Worm (Caenorhabditis elegans) whole organism, mixed stage, embryonic: Measurements from ENCODE around the gene ZK1248.17.
"Not testable (repeated sequence)": the region's sequence is repeated elsewhere in the genome, so short reads cannot be mapped to it uniquely, and the experiment has no call there.

Source experiments
- M03D4.4 ChIP-seq: sonication (generic microtip); optimal IDR thresholded peaks from 2 replicates; lab custom pipeline; 2017; ENCODE audit warnings: mild to moderate bottlenecking, missing genetic modification characterization, missing compliant biosample characterization
- bed-3 ChIP-seq: fragments of 200-800 bp; sonication (Bioruptor generic); optimal IDR thresholded peaks from 3 replicates; lab custom pipeline; 2018; ENCODE audit warnings: mild to moderate bottlenecking, missing genetic modification characterization, moderate library complexity, missing compliant biosample characterization
- blmp-1 ChIP-seq: fragments of 150-350 bp; optimal IDR thresholded peaks from 2 replicates; lab custom pipeline; 2014; ENCODE audit warnings: missing biosample characterization, missing genetic modification characterization
- ceh-39 ChIP-seq: fragments of 150-350 bp; optimal IDR thresholded peaks from 2 replicates; lab custom pipeline; 2014; ENCODE audit warnings: missing biosample characterization, missing genetic modification characterization
- ceh-43 ChIP-seq: fragments of 200-800 bp; sonication (Bioruptor generic); optimal IDR thresholded peaks from 2 replicates; lab custom pipeline; 2018; ENCODE audit warnings: mild to moderate bottlenecking, missing genetic modification characterization, moderate library complexity, missing compliant biosample characterization
- ceh-83 ChIP-seq: fragments of 200-800 bp; sonication (Bioruptor generic); optimal IDR thresholded peaks from 2 replicates; lab custom pipeline; 2018; ENCODE audit warnings: mild to moderate bottlenecking, missing genetic modification characterization, missing compliant biosample characterization
- drap-1 ChIP-seq: fragments of 200-800 bp; sonication (Bioruptor generic); optimal IDR thresholded peaks from 3 replicates; lab custom pipeline; 2018; ENCODE audit warnings: mild to moderate bottlenecking, missing genetic modification characterization, missing compliant biosample characterization
- elt-1 ChIP-seq: sonication (generic microtip); optimal IDR thresholded peaks from 2 replicates; lab custom pipeline; 2017; ENCODE audit warnings: missing genetic modification characterization, mild to moderate bottlenecking, missing compliant biosample characterization, antibody characterized with exemption, moderate library complexity, borderline replicate concordance; ENCODE audit not compliant: insufficient read depth
- elt-3 ChIP-seq: fragments of 150-350 bp; optimal IDR thresholded peaks from 2 replicates; lab custom pipeline; 2014; ENCODE audit warnings: missing biosample characterization, missing genetic modification characterization
- flh-1 ChIP-seq: fragments of 200-800 bp; sonication (Bioruptor generic); optimal IDR thresholded peaks from 2 replicates; lab custom pipeline; 2018; ENCODE audit warnings: mild to moderate bottlenecking, missing genetic modification characterization, moderate library complexity, missing compliant biosample characterization
- ham-2 ChIP-seq: fragments of 200-800 bp; sonication (Bioruptor generic); optimal IDR thresholded peaks from 2 replicates; lab custom pipeline; 2018; ENCODE audit warnings: mild to moderate bottlenecking, missing genetic modification characterization, missing compliant biosample characterization
- lin-13 ChIP-seq: fragments of 150-350 bp; optimal IDR thresholded peaks from 2 replicates; lab custom pipeline; 2014; ENCODE audit warnings: missing biosample characterization, missing genetic modification characterization
- mab-5 ChIP-seq: fragments of 150-350 bp; optimal IDR thresholded peaks from 2 replicates; lab custom pipeline; 2014; ENCODE audit warnings: missing biosample characterization, missing genetic modification characterization
- mep-1 ChIP-seq: fragments of 150-350 bp; optimal IDR thresholded peaks from 2 replicates; lab custom pipeline; 2017; ENCODE audit warnings: missing biosample characterization, missing genetic modification reagents, missing genetic modification characterization, inconsistent platforms
- mls-2 ChIP-seq: sonication (generic microtip); optimal IDR thresholded peaks from 2 replicates; lab custom pipeline; 2016; ENCODE audit warnings: mild to moderate bottlenecking, missing genetic modification characterization, moderate library complexity, missing compliant biosample characterization
- nhr-12 ChIP-seq: fragments of 150-350 bp; optimal IDR thresholded peaks from 2 replicates; lab custom pipeline; 2014; ENCODE audit warnings: missing biosample characterization, missing genetic modification characterization
- nhr-2 ChIP-seq: fragments of 150-350 bp; optimal IDR thresholded peaks from 2 replicates; lab custom pipeline; 2014; ENCODE audit warnings: missing biosample characterization, missing genetic modification characterization
- nhr-237 ChIP-seq: fragments of 150-350 bp; optimal IDR thresholded peaks from 2 replicates; lab custom pipeline; 2014; ENCODE audit warnings: missing biosample characterization, missing genetic modification characterization
- nhr-28 ChIP-seq: fragments of 150-350 bp; optimal IDR thresholded peaks from 2 replicates; lab custom pipeline; 2014; ENCODE audit warnings: missing biosample characterization, missing genetic modification characterization
- nhr-76 ChIP-seq: sonication (generic microtip); optimal IDR thresholded peaks from 2 replicates; lab custom pipeline; 2017; ENCODE audit warnings: missing biosample characterization, missing genetic modification characterization
- sem-2 ChIP-seq: fragments of 200-800 bp; sonication (Bioruptor generic); optimal IDR thresholded peaks from 2 replicates; lab custom pipeline; 2018; ENCODE audit warnings: mild to moderate bottlenecking, missing genetic modification characterization, missing compliant biosample characterization
- snpc-4 ChIP-seq: fragments of 150-350 bp; optimal IDR thresholded peaks from 2 replicates; lab custom pipeline; 2014; ENCODE audit warnings: missing biosample characterization, missing genetic modification characterization
- sptf-1 ChIP-seq: sonication (generic microtip); optimal IDR thresholded peaks from 2 replicates; lab custom pipeline; 2017; ENCODE audit warnings: mild to moderate bottlenecking, missing genetic modification characterization, moderate library complexity, missing compliant biosample characterization
- unc-120 ChIP-seq: sonication (generic microtip); optimal IDR thresholded peaks from 2 replicates; lab custom pipeline; 2017; ENCODE audit warnings: missing genetic modification characterization, missing compliant biosample characterization; ENCODE audit not compliant: poor library complexity, severe bottlenecking
- unc-39 ChIP-seq: fragments of 150-350 bp; optimal IDR thresholded peaks from 2 replicates; lab custom pipeline; 2014; ENCODE audit warnings: missing biosample characterization, missing genetic modification characterization
- unc-62 ChIP-seq: fragments of 150-350 bp; optimal IDR thresholded peaks from 2 replicates; lab custom pipeline; 2014; ENCODE audit warnings: missing biosample characterization, missing genetic modification reagents, missing genetic modification characterization
- zip-8 ChIP-seq: fragments of 150-350 bp; optimal IDR thresholded peaks from 2 replicates; lab custom pipeline; 2014; ENCODE audit warnings: missing biosample characterization, missing genetic modification characterization

The ZK1248.17 gene

ce11 chrII:5818298-5818697 lies 27.0 kb downstream of the ZK1248.17 start, which contains the start of gene ZK1248.4:
Gene ZK1248.4, plus strand, starts transcription at chrII:5818598.
- TF ChIP-seq unc-39 (tag; lab: Kevin White, UChicago), result no peak
- no peak for TF ChIP-seq mep-1
- TF ChIP-seq mls-2 (tag; lab: Kevin White, UChicago), result no peak
- no peak for TF ChIP-seq ham-2
- TF ChIP-seq ceh-43 (GFP tag; lab: Kevin White, UChicago), result no peak
- no peak for TF ChIP-seq blmp-1 (tag; lab: Kevin White, UChicago)
- TF ChIP-seq ceh-39 (tag; lab: Kevin White, UChicago), result no peak
- TF ChIP-seq M03D4.4 (tag; lab: Kevin White, UChicago), result no peak
- no peak for TF ChIP-seq flh-1 (GFP tag; lab: Kevin White, UChicago)
- no peak for TF ChIP-seq snpc-4 (tag; lab: Kevin White, UChicago)
- TF ChIP-seq lin-13 (tag; lab: Kevin White, UChicago), result no peak
- no peak for TF ChIP-seq elt-3
- TF ChIP-seq mab-5 (tag; lab: Kevin White, UChicago), result no peak
- TF ChIP-seq elt-1 (tag; lab: Kevin White, UChicago), result no peak

ce11 chrII:5816346-5816745 lies 29.0 kb downstream of the ZK1248.17 start, which contains the start of gene ZK1248.20:
Gene ZK1248.20, plus strand, starts transcription at chrII:5816646.
- TF ChIP-seq flh-1 (GFP tag; lab: Kevin White, UChicago), result no peak

- not testable (repeated sequence) for TF ChIP-seq elt-3; ceh-39 (tag; lab: Kevin White, UChicago); ceh-43 (GFP tag; lab: Kevin White, UChicago)
Measured at ce11 chrII:5815382-5815781, 30.0 kb downstream of the ZK1248.17 start, which contains the start of gene wago-5. Gene wago-5, minus strand, starts transcription at chrII:5815482.

ce11 chrII:5810230-5810629 lies 35.1 kb downstream of the ZK1248.17 start, which contains the start of the genes msp-64 and ZK1248.5:
Gene msp-64, minus strand, starts transcription at chrII:5810330.
Gene ZK1248.5, plus strand, starts transcription at chrII:5810514.
- TF ChIP-seq elt-3 (no peak), blmp-1 (tag; lab: Kevin White, UChicago) (no peak)

ce11 chrII:5806563-5806962 lies 38.8 kb downstream of the ZK1248.17 start:
- TF ChIP-seq mls-2 (tag; lab: Kevin White, UChicago) (no peak), sptf-1 (no peak), ceh-39 (tag; lab: Kevin White, UChicago) (no peak), unc-120 (no peak), nhr-76 (tag; lab: Kevin White, UChicago) (no peak), unc-62 (no peak), ham-2 (no peak), unc-39 (tag; lab: Kevin White, UChicago) (no peak), M03D4.4 (tag; lab: Kevin White, UChicago) (no peak), mep-1 (no peak), elt-1 (tag; lab: Kevin White, UChicago) (no peak), nhr-12 (no peak), nhr-2 (tag; lab: Kevin White, UChicago) (no peak)

ce11 chrII:5805303-5805702 lies 40.0 kb downstream of the ZK1248.17 start, which contains the start of gene K05F1.10:
Gene K05F1.10, minus strand, starts transcription at chrII:5805473.
- TF ChIP-seq nhr-76 (tag; lab: Kevin White, UChicago) (no peak), nhr-28 (tag; lab: Kevin White, UChicago) (no peak), sem-2 (GFP tag; lab: Kevin White, UChicago) (no peak), nhr-2 (tag; lab: Kevin White, UChicago) (no peak), ceh-83 (GFP tag; lab: Kevin White, UChicago) (no peak), mls-2 (tag; lab: Kevin White, UChicago) (no peak), nhr-237 (tag; lab: Kevin White, UChicago) (no peak), drap-1 (no peak), mab-5 (tag; lab: Kevin White, UChicago) (no peak), lin-13 (tag; lab: Kevin White, UChicago) (no peak), blmp-1 (tag; lab: Kevin White, UChicago) (no peak), nhr-12 (no peak)

ce11 chrII:5804288-5804687 lies 41.1 kb downstream of the ZK1248.17 start:
- TF ChIP-seq sptf-1, result no peak
- no peak for TF ChIP-seq nhr-237 (tag; lab: Kevin White, UChicago)
- peak; percentile 63 for TF ChIP-seq zip-8
- TF ChIP-seq bed-3 (GFP tag; lab: Kevin White, UChicago), result no peak
- no peak for TF ChIP-seq mls-2 (tag; lab: Kevin White, UChicago)
- no peak for TF ChIP-seq lin-13 (tag; lab: Kevin White, UChicago)
- TF ChIP-seq snpc-4 (tag; lab: Kevin White, UChicago), result no peak
- no peak for TF ChIP-seq sem-2 (GFP tag; lab: Kevin White, UChicago)
